Fruit fly (Drosophila melanogaster) whole organism, embryonic: Measurements from ENCODE around the gene Oatp33Eb.

Source experiments
- CG10274 ChIP-seq: fragments of 200-800 bp; sonication (Bioruptor generic); optimal IDR thresholded peaks from 3 replicates; lab custom pipeline; 2017; ENCODE audit warnings: missing biosample characterization, mild to moderate bottlenecking, missing genetic modification characterization
- CG10979 ChIP-seq: fragments of 200-800 bp; sonication (Bioruptor generic); optimal IDR thresholded peaks from 2 replicates; lab custom pipeline; 2018; ENCODE audit warnings: missing biosample characterization, mild to moderate bottlenecking, missing genetic modification characterization, moderate library complexity
- CG11247 ChIP-seq: fragments of 200-800 bp; sonication (Bioruptor generic); IDR thresholded peaks from 2 replicates; pipeline ENCODE4 v1.3.6; 2022; ENCODE audit warnings: missing biosample characterization, missing genetic modification characterization
- CG11696 ChIP-seq: fragments of 200-800 bp; sonication (Bioruptor generic); IDR thresholded peaks from 2 replicates; pipeline ENCODE4 v1.3.6; 2022; ENCODE audit warnings: missing biosample characterization, missing genetic modification characterization
- CG12071 ChIP-seq: fragments of 200-800 bp; sonication (Bioruptor generic); optimal IDR thresholded peaks from 3 replicates; lab custom pipeline; 2018; ENCODE audit warnings: missing biosample characterization, mild to moderate bottlenecking, missing genetic modification characterization
- CG1233 ChIP-seq: fragments of 200-800 bp; sonication (Bioruptor generic); optimal IDR thresholded peaks from 4 replicates; lab custom pipeline; 2018; ENCODE audit warnings: missing biosample characterization, mild to moderate bottlenecking, missing genetic modification characterization
- CG13775 ChIP-seq: fragments of 200-800 bp; sonication (Bioruptor generic); optimal IDR thresholded peaks from 3 replicates; lab custom pipeline; 2017; ENCODE audit warnings: missing biosample characterization, mild to moderate bottlenecking, missing genetic modification characterization
- CG14860 ChIP-seq: fragments of 200-800 bp; sonication (Bioruptor generic); IDR thresholded peaks from 3 replicates; pipeline ENCODE4 v1.3.6; 2022; ENCODE audit warnings: missing biosample characterization, missing genetic modification characterization; ENCODE audit not compliant: partially characterized antibody
- CG15269 ChIP-seq: fragments of 200-800 bp; sonication (Bioruptor generic); optimal IDR thresholded peaks from 2 replicates; lab custom pipeline; 2018; ENCODE audit warnings: missing biosample characterization, mild to moderate bottlenecking, missing genetic modification characterization, moderate library complexity
- CG2120 ChIP-seq: fragments of 200-800 bp; sonication (Bioruptor generic); optimal IDR thresholded peaks from 3 replicates; lab custom pipeline; 2016; ENCODE audit warnings: missing biosample characterization, missing genetic modification characterization
- CG30403 ChIP-seq: fragments of 200-800 bp; sonication (Bioruptor generic); optimal IDR thresholded peaks from 3 replicates; lab custom pipeline; 2016; ENCODE audit warnings: missing biosample characterization, missing genetic modification characterization
- CG3065 ChIP-seq: fragments of 200-800 bp; sonication (Bioruptor generic); optimal IDR thresholded peaks from 2 replicates; lab custom pipeline; 2016; ENCODE audit warnings: missing biosample characterization, missing genetic modification characterization
- CG32767 ChIP-seq: fragments of 200-800 bp; sonication (Bioruptor generic); IDR thresholded peaks from 2 replicates; pipeline ENCODE4 v1.3.6; 2022; ENCODE audit warnings: missing biosample characterization, missing genetic modification characterization
- CG32772 ChIP-seq: fragments of 200-800 bp; sonication (Bioruptor generic); IDR thresholded peaks from 2 replicates; pipeline ENCODE4 v1.3.6; 2022; ENCODE audit warnings: missing biosample characterization, missing genetic modification characterization
- CG6813 ChIP-seq: fragments of 200-800 bp; sonication (Bioruptor generic); optimal IDR thresholded peaks from 2 replicates; lab custom pipeline; 2017; ENCODE audit warnings: missing biosample characterization, missing genetic modification characterization, mild to moderate bottlenecking, moderate library complexity, missing genetic modification reagents
- CG7745 ChIP-seq: fragments of 200-800 bp; sonication (Bioruptor generic); optimal IDR thresholded peaks from 2 replicates; lab custom pipeline; 2018; ENCODE audit warnings: missing biosample characterization, mild to moderate bottlenecking, missing genetic modification characterization, moderate library complexity
- CG8944 ChIP-seq: fragments of 200-800 bp; sonication (Bioruptor generic); optimal IDR thresholded peaks from 3 replicates; lab custom pipeline; 2016; ENCODE audit warnings: missing biosample characterization, missing genetic modification characterization
- CG9797 ChIP-seq: fragments of 200-800 bp; sonication (Bioruptor generic); optimal IDR thresholded peaks from 3 replicates; lab custom pipeline; 2018; ENCODE audit warnings: missing biosample characterization, mild to moderate bottlenecking, missing genetic modification characterization
- CG9876 ChIP-seq: fragments of 200-800 bp; sonication (Bioruptor generic); optimal IDR thresholded peaks from 2 replicates; lab custom pipeline; 2016; ENCODE audit warnings: missing biosample characterization, missing genetic modification characterization
- D ChIP-seq, 2 experiments: fragments of 200-800 bp in 1 of 2; fragments of >200 bp in 1 of 2; sonication (Bioruptor generic) in 1 of 2; optimal IDR thresholded peaks; 2 replicates in 1 of 2; 3 replicates in 1 of 2; lab custom pipeline; 2017; ENCODE audit warnings: mild to moderate bottlenecking in 1 of 2, missing biosample characterization in 1 of 2, missing genetic modification characterization in 1 of 2, missing genetic modification reagents in 1 of 2
- H2.0 ChIP-seq: fragments of 200-800 bp; sonication (Bioruptor generic); IDR thresholded peaks from 2 replicates; pipeline ENCODE4 v1.3.6; 2022; ENCODE audit warnings: missing biosample characterization, missing genetic modification characterization
- HmgZ ChIP-seq: fragments of 200-800 bp; sonication (Bioruptor generic); optimal IDR thresholded peaks from 2 replicates; lab custom pipeline; 2018; ENCODE audit warnings: missing biosample characterization, mild to moderate bottlenecking, missing genetic modification characterization
- Hr3 ChIP-seq: fragments of 200-800 bp; sonication (Bioruptor generic); optimal IDR thresholded peaks from 3 replicates; lab custom pipeline; 2016; ENCODE audit warnings: missing biosample characterization, missing genetic modification characterization
- Hsf ChIP-seq: fragments of 200-800 bp; sonication (Bioruptor generic); optimal IDR thresholded peaks from 3 replicates; lab custom pipeline; 2016; ENCODE audit warnings: missing biosample characterization, missing genetic modification characterization
- Oaz ChIP-seq: fragments of 200-800 bp; sonication (Bioruptor generic); IDR thresholded peaks from 2 replicates; pipeline ENCODE4 v1.3.6; 2022; ENCODE audit warnings: missing biosample characterization, missing genetic modification characterization
- Ravus ChIP-seq: fragments of 200-800 bp; sonication (Bioruptor generic); IDR thresholded peaks from 2 replicates; pipeline ENCODE4 v1.3.6; 2022; ENCODE audit warnings: missing biosample characterization, missing genetic modification characterization
- Sry-β ChIP-seq: fragments of 200-800 bp; sonication (Bioruptor generic); optimal IDR thresholded peaks from 2 replicates; lab custom pipeline; 2018; ENCODE audit warnings: missing biosample characterization, mild to moderate bottlenecking, missing genetic modification characterization, moderate library complexity
- Stat92E ChIP-seq, 3 experiments: fragments of >200 bp in 2 of 3; fragments of 200-800 bp in 1 of 3; sonication (Bioruptor generic) in 1 of 3; optimal IDR thresholded peaks; 2 replicates each; lab custom pipeline; 2017 to 2019; ENCODE audit warnings: missing biosample characterization in 3 of 3, missing genetic modification characterization in 3 of 3, mild to moderate bottlenecking in 1 of 3, moderate library complexity in 1 of 3
- Xbp1 ChIP-seq: fragments of 200-800 bp; sonication (Bioruptor generic); optimal IDR thresholded peaks from 3 replicates; lab custom pipeline; 2016; ENCODE audit warnings: missing biosample characterization, mild to moderate bottlenecking, missing genetic modification characterization
- al ChIP-seq: fragments of 200-800 bp; sonication (Bioruptor generic); IDR thresholded peaks from 2 replicates; pipeline ENCODE4 v1.3.6; 2022; ENCODE audit warnings: missing biosample characterization, missing genetic modification characterization
- amos ChIP-seq: fragments of 200-800 bp; sonication (Bioruptor generic); IDR thresholded peaks from 2 replicates; pipeline ENCODE4 v1.3.6; 2022; ENCODE audit warnings: missing biosample characterization, missing genetic modification characterization; ENCODE audit not compliant: partially characterized antibody
- ap ChIP-seq: fragments of 200-800 bp; sonication (Bioruptor generic); IDR thresholded peaks from 2 replicates; pipeline ENCODE4 v1.3.6; 2022; ENCODE audit warnings: missing biosample characterization, missing genetic modification characterization
- cg ChIP-seq: fragments of 200-800 bp; sonication (Bioruptor generic); optimal IDR thresholded peaks from 3 replicates; lab custom pipeline; 2019; ENCODE audit warnings: missing biosample characterization, mild to moderate bottlenecking, missing genetic modification characterization, moderate library complexity
- cwo ChIP-seq: fragments of 200-800 bp; sonication (Bioruptor generic); optimal IDR thresholded peaks from 3 replicates; lab custom pipeline; 2017; ENCODE audit warnings: missing biosample characterization, missing genetic modification characterization, mild to moderate bottlenecking, moderate library complexity, missing genetic modification reagents
- dmrt11E ChIP-seq: fragments of 200-800 bp; sonication (Bioruptor generic); optimal IDR thresholded peaks from 3 replicates; lab custom pipeline; 2018; ENCODE audit warnings: missing biosample characterization, mild to moderate bottlenecking, missing genetic modification characterization, moderate library complexity
- ems ChIP-seq: fragments of 200-800 bp; sonication (Bioruptor generic); optimal IDR thresholded peaks from 3 replicates; lab custom pipeline; 2016; ENCODE audit warnings: missing biosample characterization, missing genetic modification characterization
- gcm ChIP-seq: fragments of 200-800 bp; sonication (Bioruptor generic); optimal IDR thresholded peaks from 2 replicates; lab custom pipeline; 2019; ENCODE audit warnings: missing biosample characterization, mild to moderate bottlenecking, missing genetic modification characterization, moderate library complexity
- grau ChIP-seq: fragments of 200-800 bp; optimal IDR thresholded peaks from 3 replicates; lab custom pipeline; 2019; ENCODE audit warnings: missing biosample characterization, mild to moderate bottlenecking, missing genetic modification characterization, moderate library complexity
- gsb-n ChIP-seq: fragments of 200-800 bp; sonication (Bioruptor generic); optimal IDR thresholded peaks from 3 replicates; lab custom pipeline; 2018; ENCODE audit warnings: missing biosample characterization, mild to moderate bottlenecking, missing genetic modification characterization
- inv ChIP-seq: fragments of 200-800 bp; sonication (Bioruptor generic); IDR thresholded peaks from 2 replicates; pipeline ENCODE4 v1.3.6; 2022; ENCODE audit warnings: missing biosample characterization, missing genetic modification characterization; ENCODE audit not compliant: partially characterized antibody
- knrl ChIP-seq: fragments of 200-800 bp; sonication (Bioruptor generic); IDR thresholded peaks from 3 replicates; pipeline ENCODE4 v1.3.6; 2022; ENCODE audit warnings: missing biosample characterization, missing genetic modification characterization; ENCODE audit not compliant: partially characterized antibody
- luna ChIP-seq: fragments of 200-800 bp; sonication (Bioruptor generic); optimal IDR thresholded peaks from 2 replicates; lab custom pipeline; 2016; ENCODE audit warnings: missing biosample characterization, missing genetic modification characterization
- prd ChIP-seq, 3 experiments: fragments of >200 bp in 2 of 3; fragments of 200-800 bp in 1 of 3; sonication (Bioruptor generic) in 1 of 3; optimal IDR thresholded peaks in 2 of 3; IDR thresholded peaks in 1 of 3; 2 replicates in 2 of 3; 3 replicates in 1 of 3; pipeline versions ENCODE4 v1.3.6 to Lab custom; 2017 to 2022; ENCODE audit warnings: missing biosample characterization in 1 of 3, missing genetic modification characterization in 1 of 3
- sug ChIP-seq: fragments of 200-800 bp; optimal IDR thresholded peaks from 2 replicates; lab custom pipeline; 2019; ENCODE audit warnings: missing biosample characterization, mild to moderate bottlenecking, missing genetic modification characterization, moderate library complexity
- tll ChIP-seq, 2 experiments: fragments of 200-800 bp in 1 of 2; fragments of >200 bp in 1 of 2; sonication (Bioruptor generic) in 1 of 2; optimal IDR thresholded peaks; 2 replicates each; lab custom pipeline; 2017 to 2019; ENCODE audit warnings: missing biosample characterization in 2 of 2, missing genetic modification characterization in 2 of 2, mild to moderate bottlenecking in 1 of 2, moderate library complexity in 1 of 2
- wor ChIP-seq: fragments of 200-800 bp; sonication (Bioruptor generic); IDR thresholded peaks from 2 replicates; pipeline ENCODE4 v1.3.6; 2022; ENCODE audit warnings: missing biosample characterization, missing genetic modification characterization

The Oatp33Eb gene

dm6 chr2L:12433712-12434534, 14.4 kb upstream of the Oatp33Eb start, which contains the start of gene eRF3 (continued):
- TF ChIP-seq CG32767 (GFP tag; lab: Robert Waterston, UW) (no peak; the same call in 1 of the 2 replicates), CG10979 (tag; lab: Kevin White, UChicago) (peak; percentile 78), Hr3 (peak; percentile 88), CG14860 (no peak; the same call in 1 of the 3 replicates), D (optimal IDR thresholded peaks at IDR 0.05; lab: Kevin White, UChicago) (peak; percentile 79), D (GFP tag; optimal IDR thresholded peaks at IDR 0.05; lab: Kevin White, UChicago) (peak; percentile 55), wor (GFP tag; lab: Robert Waterston, UW) (peak; percentile 63; the same call in 1 of the 2 replicates), CG1233 (GFP tag; lab: Kevin White, UChicago) (peak; percentile 73), CG7745 (tag; lab: Kevin White, UChicago) (no peak), CG12071 (no peak), CG9797 (GFP tag; lab: Kevin White, UChicago) (no peak), H2.0 (GFP tag; lab: Robert Waterston, UW) (peak; percentile 69), Oaz (0 out of 2 replicates have a peak, but pooled peaks have one; percentile 45), Stat92E (GFP tag; optimal IDR thresholded peaks at IDR 0.05; lab: Kevin White, UChicago) (no peak), prd (optimal IDR thresholded peaks at IDR 0.05; lab: Kevin White, UChicago) (no peak), prd (GFP tag; IDR thresholded peaks at IDR 0.05; lab: Robert Waterston, UW) (peak; percentile 83), sug (tag; lab: Kevin White, UChicago) (peak; percentile 76), Hsf (GFP tag; lab: Kevin White, UChicago) (peak; percentile 26), amos (GFP tag; lab: Robert Waterston, UW) (peak; percentile 48), CG2120 (GFP tag; lab: Kevin White, UChicago) (peak; percentile 58), Sry-β (no peak), Ravus (GFP tag; lab: Robert Waterston, UW) (peak; percentile 27), CG6813 (GFP tag; lab: Kevin White, UChicago) (no peak), gcm (GFP tag; lab: Kevin White, UChicago) (peak; percentile 54), tll (GFP tag; optimal IDR thresholded peaks at IDR 0.05; lab: Kevin White, UChicago) (no peak), inv (0 out of 2 replicates have a peak, but pooled peaks have one; percentile 34), grau (tag; lab: Kevin White, UChicago) (peak; percentile 87), knrl (GFP tag; lab: Robert Waterston, UW) (peak; percentile 68), CG15269 (tag; lab: Kevin White, UChicago) (peak; percentile 87), dmrt11E (tag; lab: Kevin White, UChicago) (peak; percentile 85), al (GFP tag; lab: Robert Waterston, UW) (peak; percentile 77), cwo (GFP tag; lab: Kevin White, UChicago) (peak; percentile 57), cg (GFP tag; lab: Kevin White, UChicago) (no peak), ems (GFP tag; lab: Kevin White, UChicago) (no peak), CG8944 (GFP tag; lab: Kevin White, UChicago) (no peak), CG30403 (peak; percentile 86), luna (no peak), CG13775 (GFP tag; lab: Kevin White, UChicago) (peak; percentile 88), ap (GFP tag; lab: Robert Waterston, UW) (peak; percentile 53), CG10274 (GFP tag; lab: Kevin White, UChicago) (no peak), CG9876 (GFP tag; lab: Kevin White, UChicago) (no peak), CG11247 (GFP tag; lab: Robert Waterston, UW) (peak; percentile 60), CG3065 (GFP tag; lab: Kevin White, UChicago) (peak; percentile 19), Xbp1 (GFP tag; lab: Kevin White, UChicago) (peak; percentile 78), gsb-n (tag; lab: Kevin White, UChicago) (peak; percentile 71), HmgZ (tag; lab: Kevin White, UChicago) (peak; percentile 6), CG32772 (GFP tag; lab: Robert Waterston, UW) (peak; percentile 79), CG11696 (peak; percentile 66)
